Fruit fly (Drosophila melanogaster) whole organism: Measurements from ENCODE around the gene Sas-6.

ENCODE experiments used
- CG8478 ChIP-seq: fragments of >200 bp; optimal IDR thresholded peaks from 2 replicates; lab custom pipeline; 2018; ENCODE audit warnings: inconsistent platforms
- Dll ChIP-seq: fragments of >200 bp; optimal IDR thresholded peaks from 2 replicates; lab custom pipeline; 2017
- EcR ChIP-seq, 2 experiments: fragments of >200 bp; optimal IDR thresholded peaks; 2 replicates each; lab custom pipeline; 2017; ENCODE audit warnings: missing biosample characterization in 2 of 2, missing genetic modification characterization in 2 of 2, missing genetic modification reagents in 2 of 2
- pan ChIP-seq: fragments of >200 bp; optimal IDR thresholded peaks from 2 replicates; lab custom pipeline; 2017
- psq ChIP-seq: fragments of >200 bp; optimal IDR thresholded peaks from 2 replicates; lab custom pipeline; 2017
- usp ChIP-seq: fragments of >200 bp; optimal IDR thresholded peaks from 2 replicates; lab custom pipeline; 2017; ENCODE audit warnings: missing biosample characterization, missing genetic modification characterization, mixed read lengths

Sas-6 gene

dm6 chr3R:30046029-30047001, 51.2 kb downstream of the Sas-6 start, which contains the start of the genes RpL32 and CG7943:
RpL32 (minus strand) TSS chr3R:30046161.
CG7943 (plus strand) TSS chr3R:30046470.
- TF ChIP-seq psq (lab: Kevin White, UChicago) (no peak), EcR (GFP tag; optimal IDR thresholded peaks at IDR 0.05; lab: Kevin White, UChicago) (no peak), CG8478 (lab: Kevin White, UChicago) (no peak), usp (GFP tag; lab: Kevin White, UChicago) (no peak), Dll (no peak), pan (lab: Kevin White, UChicago) (no peak)
